Worm (Caenorhabditis elegans) whole organism, L4/young adult: Measurements from ENCODE around the gene C05E11.6.

ENCODE experiments used
- W03F9.2 ChIP-seq: fragments of 150-350 bp; optimal IDR thresholded peaks from 2 replicates; lab custom pipeline; 2014; ENCODE audit warnings: missing biosample characterization, missing genetic modification characterization
- dao-5 ChIP-seq: sonication (generic microtip); optimal IDR thresholded peaks from 2 replicates; lab custom pipeline; 2016; ENCODE audit warnings: missing genotype, missing genetic modification characterization, moderate library complexity, missing compliant biosample characterization

DNA sequence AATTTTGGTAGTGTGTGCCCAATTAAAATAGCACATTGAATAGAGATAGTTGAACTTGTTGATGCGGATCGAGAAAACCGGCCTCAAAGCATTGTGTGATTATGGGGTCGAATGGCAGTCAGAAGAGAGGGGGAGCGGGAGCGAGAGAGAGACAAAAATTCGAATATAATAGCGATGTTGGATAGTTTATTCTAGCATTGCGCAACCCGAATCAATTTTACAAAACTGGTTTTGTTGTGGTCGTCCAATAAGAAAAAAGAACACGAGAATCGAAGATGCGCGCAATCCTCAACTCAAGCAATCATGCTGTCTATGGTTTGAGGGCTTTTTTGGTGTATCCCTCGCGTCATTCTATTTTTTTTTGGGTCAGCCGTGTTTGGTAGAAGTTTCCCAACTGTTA lies 8.5 kb upstream of the C05E11.6 start:
- TF ChIP-seq W03F9.2 (tag; lab: Kevin White, UChicago), result no peak
- no peak for TF ChIP-seq dao-5 (tag; lab: Kevin White, UChicago)
